Worm (Caenorhabditis elegans) whole organism, young adult: Measurements from ENCODE around the gene K03B8.6.

Source experiments
- B0261.1 ChIP-seq: sonication (generic microtip); optimal IDR thresholded peaks from 2 replicates; lab custom pipeline; 2016; ENCODE audit warnings: mild to moderate bottlenecking, missing genetic modification characterization, moderate library complexity, missing compliant biosample characterization
- B0336.3 ChIP-seq: fragments of 200-800 bp; sonication (Bioruptor generic); IDR thresholded peaks from 2 replicates; pipeline ENCODE4 v1.3.6; 2022; ENCODE audit warnings: missing genetic modification characterization, missing compliant biosample characterization
- C06A6.2 ChIP-seq: fragments of 200-800 bp; sonication (Bioruptor generic); conservative IDR thresholded peaks from 2 replicates; pipeline ENCODE4 v1.3.6; 2022; ENCODE audit warnings: missing genetic modification characterization, missing compliant biosample characterization
- C17E4.6 ChIP-seq: fragments of 200-800 bp; sonication (Bioruptor generic); IDR thresholded peaks from 2 replicates; pipeline ENCODE4 v1.3.6; 2022; ENCODE audit warnings: missing genetic modification reagents, missing genetic modification characterization, missing compliant biosample characterization
- F22D6.2 ChIP-seq: sonication (generic microtip); optimal IDR thresholded peaks from 2 replicates; lab custom pipeline; 2016; ENCODE audit warnings: mild to moderate bottlenecking, missing genetic modification characterization, missing compliant biosample characterization
- F23B12.7 ChIP-seq: sonication (generic microtip); optimal IDR thresholded peaks from 2 replicates; lab custom pipeline; 2017; ENCODE audit warnings: missing genetic modification characterization, mild to moderate bottlenecking, missing compliant biosample characterization, antibody characterized with exemption, moderate library complexity; ENCODE audit not compliant: insufficient read depth
- F33H1.4 ChIP-seq: fragments of 200-800 bp; sonication (Bioruptor generic); IDR thresholded peaks from 2 replicates; pipeline ENCODE4 v1.3.6; 2022; ENCODE audit warnings: missing genetic modification reagents, missing genetic modification characterization, missing compliant biosample characterization
- F37B4.10 ChIP-seq: fragments of 200-800 bp; sonication (Bioruptor generic); IDR thresholded peaks from 2 replicates; pipeline ENCODE4 v1.3.6; 2022; ENCODE audit warnings: missing genetic modification characterization, missing compliant biosample characterization
- F52B5.7 ChIP-seq: sonication (generic microtip); optimal IDR thresholded peaks from 2 replicates; lab custom pipeline; 2016; ENCODE audit warnings: mild to moderate bottlenecking, missing genetic modification characterization, missing compliant biosample characterization
- K11D2.4 ChIP-seq: fragments of 200-800 bp; sonication (Bioruptor generic); IDR thresholded peaks from 2 replicates; pipeline ENCODE4 v1.3.6; 2022; ENCODE audit warnings: missing genetic modification reagents, missing genetic modification characterization, missing compliant biosample characterization
- T07F8.4 ChIP-seq: sonication (generic microtip); optimal IDR thresholded peaks from 2 replicates; lab custom pipeline; 2016; ENCODE audit warnings: mild to moderate bottlenecking, missing genetic modification characterization, moderate library complexity, missing compliant biosample characterization
- Y67H2A.10 ChIP-seq: fragments of 200-800 bp; sonication (Bioruptor generic); conservative IDR thresholded peaks from 2 replicates; pipeline ENCODE4 v1.3.6; 2022; ENCODE audit warnings: missing genetic modification reagents, missing genetic modification characterization, missing compliant biosample characterization
- Y79H2A.3 ChIP-seq: fragments of 200-800 bp; sonication (Bioruptor generic); conservative IDR thresholded peaks from 2 replicates; pipeline ENCODE4 v1.3.6; 2022; ENCODE audit warnings: missing genetic modification reagents, missing genetic modification characterization, missing compliant biosample characterization
- Y95B8A.8 ChIP-seq: fragments of 200-800 bp; sonication (Bioruptor generic); IDR thresholded peaks from 2 replicates; pipeline ENCODE4 v1.3.6; 2022; ENCODE audit warnings: missing genetic modification reagents, missing genetic modification characterization, missing compliant biosample characterization
- ZK185.1 ChIP-seq: sonication (generic microtip); optimal IDR thresholded peaks from 2 replicates; lab custom pipeline; 2016; ENCODE audit warnings: mild to moderate bottlenecking, missing genetic modification characterization, missing compliant biosample characterization; ENCODE audit not compliant: poor library complexity, severe bottlenecking
- akir-1 ChIP-seq: fragments of 200-800 bp; sonication (Bioruptor generic); optimal IDR thresholded peaks from 2 replicates; lab custom pipeline; 2018; ENCODE audit warnings: mild to moderate bottlenecking, missing genetic modification characterization, moderate library complexity, missing compliant biosample characterization
- atf-7 ChIP-seq: sonication (generic microtip); optimal IDR thresholded peaks from 2 replicates; lab custom pipeline; 2017; ENCODE audit warnings: mild to moderate bottlenecking, missing genetic modification characterization, missing compliant biosample characterization
- attf-3 ChIP-seq: fragments of 200-800 bp; sonication (Bioruptor generic); conservative IDR thresholded peaks from 2 replicates; pipeline ENCODE4 v1.3.6; 2022; ENCODE audit warnings: missing genetic modification reagents, missing genetic modification characterization, missing compliant biosample characterization
- attf-5 ChIP-seq: fragments of 200-800 bp; sonication (Bioruptor generic); optimal IDR thresholded peaks from 2 replicates; lab custom pipeline; 2018; ENCODE audit warnings: mild to moderate bottlenecking, missing genetic modification characterization, missing compliant biosample characterization
- bed-2 ChIP-seq: fragments of 200-800 bp; sonication (Bioruptor generic); IDR thresholded peaks from 2 replicates; pipeline ENCODE4 v1.3.6; 2022; ENCODE audit warnings: missing genetic modification reagents, missing genetic modification characterization, missing compliant biosample characterization
- ceh-100 ChIP-seq: fragments of 200-800 bp; sonication (Bioruptor generic); IDR thresholded peaks from 2 replicates; pipeline ENCODE4 v1.3.6; 2022; ENCODE audit warnings: missing genetic modification reagents, missing genetic modification characterization, missing compliant biosample characterization
- ceh-79 ChIP-seq: sonication (generic microtip); optimal IDR thresholded peaks from 2 replicates; lab custom pipeline; 2017; ENCODE audit warnings: mild to moderate bottlenecking, missing genetic modification characterization, missing compliant biosample characterization
- ceh-91 ChIP-seq: fragments of 200-800 bp; sonication (Bioruptor generic); IDR thresholded peaks from 2 replicates; pipeline ENCODE4 v1.3.6; 2022; ENCODE audit warnings: missing genetic modification reagents, missing genetic modification characterization, missing compliant biosample characterization
- die-1 ChIP-seq: sonication (generic microtip); optimal IDR thresholded peaks from 2 replicates; lab custom pipeline; 2016; ENCODE audit warnings: missing genotype, mild to moderate bottlenecking, missing genetic modification characterization, missing compliant biosample characterization
- egrh-3 ChIP-seq: fragments of 200-800 bp; sonication (Bioruptor generic); IDR thresholded peaks from 2 replicates; pipeline ENCODE4 v1.3.6; 2022; ENCODE audit warnings: missing genetic modification reagents, missing genetic modification characterization, missing compliant biosample characterization
- him-1 ChIP-seq: sonication (generic microtip); optimal IDR thresholded peaks from 2 replicates; lab custom pipeline; 2016; ENCODE audit warnings: missing genotype, missing genetic modification reagents, missing genetic modification characterization, missing compliant biosample characterization
- hlh-26 ChIP-seq: fragments of 200-800 bp; sonication (Bioruptor generic); conservative IDR thresholded peaks from 2 replicates; pipeline ENCODE4 v1.3.6; 2022; ENCODE audit warnings: missing genetic modification reagents, missing genetic modification characterization, missing compliant biosample characterization
- hmg-1.2 ChIP-seq: fragments of 200-800 bp; sonication (Bioruptor generic); IDR thresholded peaks from 2 replicates; pipeline ENCODE4 v1.3.6; 2022; ENCODE audit warnings: missing genetic modification reagents, missing genetic modification characterization, missing compliant biosample characterization
- hsf-1 ChIP-seq: fragments of 200-800 bp; sonication (Bioruptor generic); IDR thresholded peaks from 2 replicates; pipeline ENCODE4 v1.3.6; 2022; ENCODE audit warnings: missing genetic modification reagents, missing genetic modification characterization, missing compliant biosample characterization
- lin-35 ChIP-seq, 3 experiments: fragments of 150-350 bp in 2 of 3; sonication (generic microtip) in 1 of 3; optimal IDR thresholded peaks; 2 replicates each; lab custom pipeline; 2014 to 2018; ENCODE audit warnings: missing biosample characterization in 3 of 3, missing genetic modification characterization in 3 of 3, missing genetic modification reagents in 3 of 3
- lin-40 ChIP-seq: sonication (generic microtip); optimal IDR thresholded peaks from 2 replicates; lab custom pipeline; 2016; ENCODE audit warnings: missing genetic modification characterization, mild to moderate bottlenecking, missing compliant biosample characterization, missing genotype, missing genetic modification reagents
- lir-1 ChIP-seq: fragments of 200-800 bp; sonication (Bioruptor generic); conservative IDR thresholded peaks from 2 replicates; pipeline ENCODE4 v1.3.6; 2022; ENCODE audit warnings: missing genetic modification reagents, missing genetic modification characterization, missing compliant biosample characterization
- mel-28 ChIP-seq: sonication (generic microtip); optimal IDR thresholded peaks from 2 replicates; lab custom pipeline; 2016; ENCODE audit warnings: borderline replicate concordance, mild to moderate bottlenecking, missing genetic modification characterization, missing compliant biosample characterization
- nhr-179 ChIP-seq: sonication (generic microtip); optimal IDR thresholded peaks from 2 replicates; lab custom pipeline; 2016; ENCODE audit warnings: mild to moderate bottlenecking, missing genetic modification characterization, missing compliant biosample characterization
- nhr-80 ChIP-seq: sonication (generic microtip); optimal IDR thresholded peaks from 2 replicates; lab custom pipeline; 2016; ENCODE audit warnings: missing genetic modification characterization, missing compliant biosample characterization
- pbrm-1 ChIP-seq: fragments of 200-800 bp; sonication (Bioruptor generic); IDR thresholded peaks from 2 replicates; pipeline ENCODE4 v1.3.6; 2022; ENCODE audit warnings: missing genetic modification reagents, missing genetic modification characterization, missing compliant biosample characterization
- pha-4 ChIP-seq: fragments of 150-350 bp; sonication (generic microtip); optimal IDR thresholded peaks from 2 replicates; lab custom pipeline; 2014; ENCODE audit warnings: missing biosample characterization, missing genetic modification reagents, missing genetic modification characterization
- rcor-1 ChIP-seq: fragments of 200-800 bp; sonication (Bioruptor generic); IDR thresholded peaks from 2 replicates; pipeline ENCODE4 v1.3.6; 2022; ENCODE audit warnings: missing genetic modification reagents, missing genetic modification characterization, missing compliant biosample characterization
- rpc-1 ChIP-seq, 2 experiments: fragments of 150-350 bp in 1 of 2; sonication (generic microtip) in 1 of 2; optimal IDR thresholded peaks; 2 replicates each; lab custom pipeline; 2014 to 2018; ENCODE audit warnings: missing biosample characterization in 1 of 2, missing genetic modification characterization in 1 of 2, missing genetic modification reagents in 1 of 2, missing genotype in 1 of 2
- sdz-38 ChIP-seq: sonication (generic microtip); optimal IDR thresholded peaks from 2 replicates; lab custom pipeline; 2016; ENCODE audit warnings: missing genotype, missing genetic modification characterization, missing compliant biosample characterization
- snpc-1.1 ChIP-seq: sonication (generic microtip); optimal IDR thresholded peaks from 2 replicates; lab custom pipeline; 2017; ENCODE audit warnings: missing genetic modification characterization, mild to moderate bottlenecking, missing compliant biosample characterization, antibody characterized with exemption, moderate library complexity, missing genotype, missing genetic modification reagents; ENCODE audit not compliant: insufficient read depth
- sptf-2 ChIP-seq: fragments of 200-800 bp; sonication (Bioruptor generic); optimal IDR thresholded peaks from 2 replicates; lab custom pipeline; 2018; ENCODE audit warnings: mild to moderate bottlenecking, missing genetic modification characterization, missing compliant biosample characterization
- tbx-9 ChIP-seq: sonication (generic microtip); optimal IDR thresholded peaks from 2 replicates; lab custom pipeline; 2016; ENCODE audit warnings: borderline replicate concordance, missing genetic modification characterization, inconsistent platforms, missing compliant biosample characterization
- unc-130 ChIP-seq: sonication (generic microtip); optimal IDR thresholded peaks from 2 replicates; lab custom pipeline; 2016; ENCODE audit warnings: missing genetic modification reagents, missing genetic modification characterization, missing compliant biosample characterization
- zfh-2 ChIP-seq: fragments of 200-800 bp; sonication (Bioruptor generic); conservative IDR thresholded peaks from 2 replicates; pipeline ENCODE4 v1.3.6; 2022; ENCODE audit warnings: missing genetic modification reagents, missing genetic modification characterization, missing compliant biosample characterization
- zim-3 ChIP-seq: sonication (generic microtip); optimal IDR thresholded peaks from 2 replicates; lab custom pipeline; 2017; ENCODE audit warnings: mild to moderate bottlenecking, missing genetic modification characterization, moderate library complexity, missing compliant biosample characterization
- ztf-26 ChIP-seq: sonication (generic microtip); optimal IDR thresholded peaks from 2 replicates; lab custom pipeline; 2017; ENCODE audit warnings: missing genetic modification characterization, missing compliant biosample characterization
- ztf-6 ChIP-seq: fragments of 200-800 bp; sonication (Bioruptor generic); IDR thresholded peaks from 2 replicates; pipeline ENCODE4 v1.3.6; 2022; ENCODE audit warnings: missing genetic modification reagents, missing genetic modification characterization, missing compliant biosample characterization

K03B8.6 gene

DNA sequence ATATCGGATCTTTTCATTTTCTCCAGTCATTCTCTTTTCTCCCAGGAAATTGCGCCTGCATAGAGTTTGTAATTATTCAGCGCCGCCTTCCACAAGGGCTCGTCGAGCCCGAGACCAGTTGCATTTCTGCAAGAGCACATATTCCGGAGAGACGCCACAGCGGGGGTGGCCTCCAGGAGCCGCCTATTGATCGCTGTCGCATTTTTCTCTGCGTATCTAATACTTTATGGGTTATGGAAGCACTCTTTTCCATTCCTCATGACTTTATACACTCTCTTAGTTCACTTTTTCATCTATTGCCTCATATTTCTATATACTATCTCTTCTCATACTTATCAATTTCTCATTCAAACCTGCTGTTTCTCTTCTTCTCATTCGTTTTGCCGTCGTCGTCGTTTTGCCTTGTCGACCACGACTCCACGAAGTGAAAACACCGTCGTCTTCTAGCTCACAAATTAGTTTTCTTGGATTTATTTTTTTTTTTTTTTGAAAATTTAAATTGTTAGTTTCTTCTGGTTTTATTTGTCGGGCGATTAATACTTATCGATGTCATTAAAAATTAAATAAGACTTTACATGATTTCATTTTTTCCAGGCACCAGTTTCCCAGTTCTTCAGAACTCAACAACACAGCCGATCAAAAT is 32.1 kb upstream of the K03B8.6 start, which contains the start of gene cnb-1:
cnb-1 (plus strand) TSS at position 593 of the 643 bp plus-strand sequence.
- 0 out of 2 replicates have a peak, but pooled peaks have one; percentile 28 for TF ChIP-seq ceh-100 (GFP tag; lab: Robert Waterston, UW)
- no peak for TF ChIP-seq akir-1
- TF ChIP-seq K11D2.4 (GFP tag; lab: Robert Waterston, UW), result no peak
- TF ChIP-seq lin-35 (GFP tag; optimal IDR thresholded peaks at IDR 0.05; lab: Kevin White, UChicago), result peak in 1 of 3 experiments; percentile 34
- TF ChIP-seq F52B5.7 (tag; lab: Kevin White, UChicago), result no peak
- TF ChIP-seq Y95B8A.8 (GFP tag; lab: Robert Waterston, UW), result no peak
- no peak for TF ChIP-seq sptf-2
- TF ChIP-seq F22D6.2, result no peak
- TF ChIP-seq pha-4 (tag; lab: Kevin White, UChicago), result no peak
- TF ChIP-seq rcor-1 (GFP tag; lab: Robert Waterston, UW), result 0 out of 2 replicates have a peak, but pooled peaks have one; percentile 17
- TF ChIP-seq F23B12.7 (tag; lab: Kevin White, UChicago), result no peak
- TF ChIP-seq lin-40, result peak; percentile 67
- TF ChIP-seq F37B4.10, result no peak
- no peak for TF ChIP-seq F33H1.4 (GFP tag; lab: Robert Waterston, UW)
- no peak for TF ChIP-seq ztf-26 (tag; lab: Kevin White, UChicago)
- peak; percentile 27 for TF ChIP-seq nhr-80 (tag; lab: Kevin White, UChicago)
- no peak for TF ChIP-seq T07F8.4 (tag; lab: Kevin White, UChicago)
- no peak for TF ChIP-seq ztf-6 (GFP tag; lab: Robert Waterston, UW)
- TF ChIP-seq hsf-1, result no peak
- TF ChIP-seq mel-28, result no peak
- no peak for TF ChIP-seq lir-1 (GFP tag; lab: Robert Waterston, UW)
- TF ChIP-seq C06A6.2 (GFP tag; lab: Robert Waterston, UW), result no peak; the same call in 1 of the 2 replicates
- no peak for TF ChIP-seq Y67H2A.10
- TF ChIP-seq atf-7 (tag; lab: Kevin White, UChicago), result no peak
- no peak for TF ChIP-seq zim-3 (tag; lab: Kevin White, UChicago)
- TF ChIP-seq hlh-26 (GFP tag; lab: Robert Waterston, UW), result no peak
- TF ChIP-seq attf-5 (GFP tag; lab: Kevin White, UChicago), result peak; percentile 59
- TF ChIP-seq snpc-1.1 (tag; lab: Kevin White, UChicago), result no peak
- no peak for TF ChIP-seq ceh-91 (GFP tag; lab: Robert Waterston, UW)
- no peak for TF ChIP-seq Y79H2A.3 (GFP tag; lab: Robert Waterston, UW)
- no peak; the same call in 1 of the 2 replicates for TF ChIP-seq zfh-2
- TF ChIP-seq hmg-1.2 (GFP tag; lab: Robert Waterston, UW), result peak; percentile 83
- TF ChIP-seq B0336.3, result no peak
- TF ChIP-seq die-1 (tag; lab: Kevin White, UChicago), result no peak
- no peak for TF ChIP-seq ceh-79
- TF ChIP-seq bed-2 (GFP tag; lab: Robert Waterston, UW), result no peak
- no peak for TF ChIP-seq rpc-1 (optimal IDR thresholded peaks at IDR 0.05; lab: Kevin White, UChicago)
- TF ChIP-seq rpc-1 (tag; optimal IDR thresholded peaks at IDR 0.05; lab: Kevin White, UChicago), result no peak
- peak; percentile 48; the same call in 1 of the 2 replicates for TF ChIP-seq pbrm-1 (GFP tag; lab: Robert Waterston, UW)
- no peak for TF ChIP-seq unc-130 (GFP tag; lab: Kevin White, UChicago)
- TF ChIP-seq C17E4.6, result no peak
- no peak for TF ChIP-seq egrh-3
- no peak for TF ChIP-seq attf-3 (GFP tag; lab: Robert Waterston, UW)
- TF ChIP-seq ZK185.1 (tag; lab: Kevin White, UChicago), result peak; percentile 23
- TF ChIP-seq tbx-9 (tag; lab: Kevin White, UChicago), result no peak
- TF ChIP-seq him-1 (tag; lab: Kevin White, UChicago), result no peak
- no peak for TF ChIP-seq B0261.1 (tag; lab: Kevin White, UChicago)
- TF ChIP-seq sdz-38 (tag; lab: Kevin White, UChicago), result no peak
- no peak for TF ChIP-seq nhr-179 (tag; lab: Kevin White, UChicago)
